Worm (Caenorhabditis elegans) whole organism, early embryonic: ENCODE measurements around the gene F47B8.14.

Experiments
- B0310.2 ChIP-seq: sonication (generic microtip); optimal IDR thresholded peaks from 2 replicates; lab custom pipeline; 2016; ENCODE audit warnings: mild to moderate bottlenecking, missing genetic modification characterization, missing compliant biosample characterization
- ama-1 ChIP-seq: fragments of 150-350 bp; optimal IDR thresholded peaks from 2 replicates; lab custom pipeline; 2014
- ceh-36 ChIP-seq: sonication (generic microtip); optimal IDR thresholded peaks from 2 replicates; lab custom pipeline; 2016; ENCODE audit warnings: missing genetic modification characterization, inconsistent platforms, missing compliant biosample characterization
- hmbx-1 ChIP-seq: sonication (generic microtip); optimal IDR thresholded peaks from 2 replicates; lab custom pipeline; 2016; ENCODE audit warnings: mild to moderate bottlenecking, missing genetic modification characterization, missing compliant biosample characterization
- hmg-4 ChIP-seq: fragments of 200-800 bp; sonication (Bioruptor generic); optimal IDR thresholded peaks from 2 replicates; lab custom pipeline; 2018; ENCODE audit warnings: mild to moderate bottlenecking, missing genetic modification characterization, missing compliant biosample characterization
- scrt-1 ChIP-seq: fragments of 200-800 bp; sonication (Bioruptor generic); IDR thresholded peaks from 2 replicates; pipeline ENCODE4 v1.3.6; 2022; ENCODE audit warnings: missing genetic modification characterization, missing compliant biosample characterization
- sea-1 ChIP-seq: fragments of 200-800 bp; sonication (Bioruptor generic); conservative IDR thresholded peaks from 2 replicates; pipeline ENCODE4 v1.3.6; 2022; ENCODE audit warnings: missing genetic modification characterization, missing compliant biosample characterization
- tbx-11 ChIP-seq: fragments of 200-800 bp; sonication (Bioruptor generic); IDR thresholded peaks from 2 replicates; pipeline ENCODE4 v1.3.6; 2022; ENCODE audit warnings: missing genetic modification characterization, missing compliant biosample characterization
- tbx-37 ChIP-seq: fragments of 200-800 bp; sonication (Bioruptor generic); conservative IDR thresholded peaks from 2 replicates; pipeline ENCODE4 v1.3.6; 2022; ENCODE audit warnings: missing genetic modification reagents, missing genetic modification characterization, missing compliant biosample characterization

- TF ChIP-seq B0310.2 (tag; lab: Kevin White, UChicago) = no peak
- no peak for TF ChIP-seq ama-1 (lab: Kevin White, UChicago)
- TF ChIP-seq ceh-36 (tag; lab: Kevin White, UChicago) = no peak
- TF ChIP-seq hmg-4 = no peak
- no peak for TF ChIP-seq scrt-1 (GFP tag; lab: Robert Waterston, UW)
- no peak for TF ChIP-seq tbx-37 (GFP tag; lab: Robert Waterston, UW)
- no peak for TF ChIP-seq tbx-11 (GFP tag; lab: Robert Waterston, UW)
- TF ChIP-seq hmbx-1 (tag; lab: Kevin White, UChicago) = no peak
- no peak for TF ChIP-seq sea-1 (GFP tag; lab: Robert Waterston, UW)
These were observed 49.1 kb downstream of the F47B8.14 start for ce11 chrV:14369412-14369811.
